Fruit fly (Drosophila melanogaster): ENCODE results near the gene CG44002.

- TF ChIP-seq CG8478 (optimal IDR thresholded peaks at IDR 0.05) (no peak), CTCF (optimal IDR thresholded peaks at IDR 0.05) (no peak)
Measured at dm6 chr2L:3173740-3174139, 2.8 kb upstream of the CG44002 start, which contains the start of the genes CG31698 and CG15404.
